Fruit fly (Drosophila melanogaster) Kc167 (cell line): ENCODE measurements around the gene Hacd1.

Experiments used
- Myc ChIP-seq: fragments of >200 bp; optimal IDR thresholded peaks from 2 replicates; lab custom pipeline; 2017; ENCODE audit warnings: missing external identifiers
- Sin3A ChIP-seq: fragments of >200 bp; optimal IDR thresholded peaks from 2 replicates; lab custom pipeline; 2018; ENCODE audit warnings: missing external identifiers
- h ChIP-seq: fragments of >200 bp; optimal IDR thresholded peaks from 3 replicates; lab custom pipeline; 2018; ENCODE audit warnings: missing external identifiers
- psq ChIP-seq: fragments of >200 bp; optimal IDR thresholded peaks from 2 replicates; lab custom pipeline; 2017; ENCODE audit warnings: missing external identifiers
- ttk ChIP-seq: sonication (Bioruptor generic); optimal IDR thresholded peaks from 2 replicates; lab custom pipeline; 2017; ENCODE audit warnings: missing external identifiers

dm6 chr2L:12025505-12025904, 23.4 kb upstream of the Hacd1 start:
- TF ChIP-seq h (lab: Kevin White, UChicago) (no peak), psq (lab: Kevin White, UChicago) (no peak), Myc (no peak), ttk (lab: Kevin White, UChicago) (no peak), Sin3A (no peak)
